Worm (Caenorhabditis elegans): ENCODE results near the gene B0563.7.

- TF ChIP-seq aly-2 (tag; optimal IDR thresholded peaks at IDR 0.05): no peak
- no peak for TF ChIP-seq nhr-77 (tag; optimal IDR thresholded peaks at IDR 0.05)
- no peak for TF ChIP-seq pag-3 (tag; optimal IDR thresholded peaks at IDR 0.05; ENCODE audit: borderline replicate concordance, insufficient read depth)
- TF ChIP-seq mep-1 (tag; optimal IDR thresholded peaks at IDR 0.05): no peak
- no peak for TF ChIP-seq egl-27 (tag; optimal IDR thresholded peaks at IDR 0.05)
- no peak for TF ChIP-seq blmp-1 (tag; optimal IDR thresholded peaks at IDR 0.05)
- no peak for TF ChIP-seq ztf-4 (tag; optimal IDR thresholded peaks at IDR 0.05)
These were observed 42.5 kb downstream of the B0563.7 start for ce11 chrX:9111585-9111984.

Measured in whole organism, L1 larva.